Worm (Caenorhabditis elegans) whole organism, young adult: Measurements from ENCODE around the gene vps-60.

ENCODE experiments used
- K12H6.12 ChIP-seq: fragments of 200-800 bp; sonication (Bioruptor generic); optimal IDR thresholded peaks from 2 replicates; lab custom pipeline; 2018; ENCODE audit warnings: mild to moderate bottlenecking, missing genetic modification characterization, missing compliant biosample characterization
- aptf-3 ChIP-seq: fragments of 200-800 bp; sonication (Bioruptor generic); IDR thresholded peaks from 2 replicates; pipeline ENCODE4 v1.3.6; 2022; ENCODE audit warnings: missing genetic modification characterization, missing compliant biosample characterization
- atf-7 ChIP-seq: sonication (generic microtip); optimal IDR thresholded peaks from 2 replicates; lab custom pipeline; 2017; ENCODE audit warnings: mild to moderate bottlenecking, missing genetic modification characterization, missing compliant biosample characterization
- ceh-40 ChIP-seq: fragments of 200-800 bp; sonication (Bioruptor generic); IDR thresholded peaks from 2 replicates; pipeline ENCODE4 v1.3.6; 2022; ENCODE audit warnings: missing genetic modification characterization, missing compliant biosample characterization
- hlh-12 ChIP-seq: sonication (generic microtip); optimal IDR thresholded peaks from 2 replicates; lab custom pipeline; 2016; ENCODE audit warnings: missing genetic modification characterization, missing compliant biosample characterization
- lag-1 ChIP-seq: fragments of 200-800 bp; sonication (Bioruptor generic); IDR thresholded peaks from 2 replicates; pipeline ENCODE4 v1.3.6; 2022; ENCODE audit warnings: missing genetic modification reagents, missing genetic modification characterization, missing compliant biosample characterization
- madf-8 ChIP-seq: fragments of 200-800 bp; sonication (Bioruptor generic); conservative IDR thresholded peaks from 2 replicates; pipeline ENCODE4 v1.3.6; 2022; ENCODE audit warnings: missing genetic modification reagents, missing genetic modification characterization, missing compliant biosample characterization
- nhr-90 ChIP-seq: sonication (generic microtip); optimal IDR thresholded peaks from 2 replicates; lab custom pipeline; 2016; ENCODE audit warnings: missing genotype, mild to moderate bottlenecking, missing genetic modification characterization, missing compliant biosample characterization
- pha-4 ChIP-seq: fragments of 150-350 bp; sonication (generic microtip); optimal IDR thresholded peaks from 2 replicates; lab custom pipeline; 2014; ENCODE audit warnings: missing biosample characterization, missing genetic modification reagents, missing genetic modification characterization
- snpc-4 ChIP-seq, 5 experiments: fragments of 150-350 bp in 1 of 5; sonication (generic microtip) in 4 of 5; optimal IDR thresholded peaks; 2 replicates each; lab custom pipeline; 2014 to 2018; ENCODE audit warnings: missing genetic modification characterization in 5 of 5, missing biosample characterization in 3 of 5, antibody characterized with exemption in 2 of 5, mild to moderate bottlenecking in 2 of 5, missing compliant biosample characterization in 2 of 5, missing genotype in 2 of 5, moderate library complexity in 2 of 5, missing genetic modification reagents in 1 of 5
- unc-62 ChIP-seq: fragments of 150-350 bp; optimal IDR thresholded peaks from 2 replicates; lab custom pipeline; 2014; ENCODE audit warnings: missing biosample characterization, missing genetic modification reagents, missing genetic modification characterization
- ztf-18 ChIP-seq: sonication (generic microtip); optimal IDR thresholded peaks from 2 replicates; lab custom pipeline; 2016; ENCODE audit warnings: missing genotype, mild to moderate bottlenecking, missing genetic modification characterization, missing compliant biosample characterization

DNA sequence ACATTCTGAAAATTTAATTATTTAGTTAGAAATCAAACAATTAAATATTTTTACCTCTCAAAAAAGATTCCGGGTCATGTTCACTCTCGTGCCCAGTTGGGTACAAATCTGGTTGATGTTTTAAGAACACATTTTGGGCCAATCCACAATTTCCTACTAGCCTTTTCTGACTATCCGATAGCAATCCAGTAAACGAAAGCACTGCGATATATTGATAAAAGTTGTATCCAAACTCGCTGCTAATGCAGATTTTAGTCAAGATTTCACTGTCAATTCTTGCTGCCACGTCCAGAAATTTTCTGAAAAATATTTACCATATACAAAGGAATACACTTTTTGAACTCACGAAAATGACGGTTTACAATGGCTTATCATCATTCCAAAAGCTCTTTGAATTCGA lies 36.8 kb downstream of the vps-60 start:
- no peak for TF ChIP-seq atf-7 (tag; lab: Kevin White, UChicago)
- TF ChIP-seq hlh-12 (tag; lab: Kevin White, UChicago): no peak
- TF ChIP-seq madf-8 (GFP tag; lab: Robert Waterston, UW): no peak
- no peak for TF ChIP-seq lag-1 (GFP tag; lab: Robert Waterston, UW)
- TF ChIP-seq snpc-4 (GFP tag; optimal IDR thresholded peaks at IDR 0.05; lab: Kevin White, UChicago): no peak
- TF ChIP-seq snpc-4 (tag; optimal IDR thresholded peaks at IDR 0.05; lab: Kevin White, UChicago): no peak
- TF ChIP-seq pha-4: no peak
- TF ChIP-seq K12H6.12 (tag; lab: Kevin White, UChicago): no peak
- TF ChIP-seq unc-62 (GFP tag; lab: Kevin White, UChicago): no peak
- TF ChIP-seq aptf-3 (GFP tag; lab: Robert Waterston, UW): no peak
- TF ChIP-seq nhr-90 (tag; lab: Kevin White, UChicago): no peak
- TF ChIP-seq ztf-18: no peak
- no peak for TF ChIP-seq ceh-40 (GFP tag; lab: Robert Waterston, UW)
